Worm (Caenorhabditis elegans) whole organism, L2 larva: ENCODE data around the gene lnp-1.

Source experiments
- C34F6.9 ChIP-seq: fragments of 150-350 bp; optimal IDR thresholded peaks from 2 replicates; lab custom pipeline; 2014; ENCODE audit warnings: missing biosample characterization, missing genetic modification characterization
- F13H6.1 ChIP-seq: sonication (generic microtip); optimal IDR thresholded peaks from 2 replicates; lab custom pipeline; 2016; ENCODE audit warnings: missing genetic modification characterization, missing compliant biosample characterization
- R02D3.7 ChIP-seq: fragments of 150-350 bp; optimal IDR thresholded peaks from 2 replicates; lab custom pipeline; 2014; ENCODE audit warnings: missing biosample characterization, missing genetic modification characterization
- ZK546.5 ChIP-seq: sonication (generic microtip); optimal IDR thresholded peaks from 2 replicates; lab custom pipeline; 2017; ENCODE audit warnings: missing biosample characterization, missing genetic modification characterization
- alr-1 ChIP-seq: fragments of 150-350 bp; optimal IDR thresholded peaks from 2 replicates; lab custom pipeline; 2014; ENCODE audit warnings: missing biosample characterization, missing genetic modification characterization
- aly-2 ChIP-seq: fragments of 150-350 bp; optimal IDR thresholded peaks from 2 replicates; lab custom pipeline; 2014; ENCODE audit warnings: missing biosample characterization, missing genetic modification characterization
- ceh-82 ChIP-seq: fragments of 150-350 bp; optimal IDR thresholded peaks from 2 replicates; lab custom pipeline; 2014; ENCODE audit warnings: missing biosample characterization, missing genetic modification characterization
- egl-27 ChIP-seq: sonication (generic microtip); optimal IDR thresholded peaks from 3 replicates; lab custom pipeline; 2017; ENCODE audit warnings: missing biosample characterization, missing genetic modification reagents, missing genetic modification characterization
- elt-1 ChIP-seq: fragments of 150-350 bp; optimal IDR thresholded peaks from 2 replicates; lab custom pipeline; 2014; ENCODE audit warnings: missing biosample characterization, missing genetic modification characterization
- fos-1 ChIP-seq: fragments of 150-350 bp; optimal IDR thresholded peaks from 2 replicates; lab custom pipeline; 2014; ENCODE audit warnings: missing biosample characterization, missing genetic modification characterization
- gmeb-1 ChIP-seq: fragments of 150-350 bp; optimal IDR thresholded peaks from 2 replicates; lab custom pipeline; 2014; ENCODE audit warnings: missing biosample characterization, missing genetic modification characterization
- lin-11 ChIP-seq: fragments of 150-350 bp; sonication (generic microtip); optimal IDR thresholded peaks from 2 replicates; lab custom pipeline; 2014; ENCODE audit warnings: missing biosample characterization, missing genetic modification characterization, inconsistent platforms, mixed read lengths
- lin-13 ChIP-seq: fragments of 150-350 bp; optimal IDR thresholded peaks from 2 replicates; lab custom pipeline; 2014; ENCODE audit warnings: missing biosample characterization, missing genetic modification reagents, missing genetic modification characterization
- lsy-2 ChIP-seq, 2 experiments: fragments of 150-350 bp in 1 of 2; sonication (generic microtip) in 1 of 2; optimal IDR thresholded peaks; 2 replicates each; lab custom pipeline; 2014 to 2017; ENCODE audit warnings: missing biosample characterization in 2 of 2, missing genetic modification characterization in 2 of 2
- mab-5 ChIP-seq: fragments of 150-350 bp; optimal IDR thresholded peaks from 2 replicates; lab custom pipeline; 2014; ENCODE audit warnings: missing biosample characterization, missing genetic modification characterization
- mdl-1 ChIP-seq, 2 experiments: fragments of 150-350 bp in 1 of 2; sonication (generic microtip) in 1 of 2; optimal IDR thresholded peaks; 2 replicates each; lab custom pipeline; 2017; ENCODE audit warnings: missing biosample characterization in 2 of 2, missing genetic modification characterization in 2 of 2
- nhr-10 ChIP-seq: sonication (generic microtip); optimal IDR thresholded peaks from 2 replicates; lab custom pipeline; 2017; ENCODE audit warnings: missing biosample characterization, missing genetic modification characterization
- nhr-11 ChIP-seq: fragments of 150-350 bp; optimal IDR thresholded peaks from 2 replicates; lab custom pipeline; 2014; ENCODE audit warnings: missing biosample characterization, missing genetic modification characterization
- nhr-129 ChIP-seq: fragments of 150-350 bp; optimal IDR thresholded peaks from 2 replicates; lab custom pipeline; 2014; ENCODE audit warnings: missing biosample characterization, missing genetic modification characterization
- nhr-21 ChIP-seq: fragments of 150-350 bp; optimal IDR thresholded peaks from 2 replicates; lab custom pipeline; 2014; ENCODE audit warnings: missing biosample characterization, missing genetic modification characterization
- nhr-23 ChIP-seq: fragments of 150-350 bp; optimal IDR thresholded peaks from 2 replicates; lab custom pipeline; 2014; ENCODE audit warnings: missing biosample characterization, missing genetic modification reagents, missing genetic modification characterization
- nhr-237 ChIP-seq: fragments of 150-350 bp; optimal IDR thresholded peaks from 2 replicates; lab custom pipeline; 2014; ENCODE audit warnings: missing biosample characterization, missing genetic modification characterization
- peb-1 ChIP-seq: fragments of 150-350 bp; optimal IDR thresholded peaks from 2 replicates; lab custom pipeline; 2014; ENCODE audit warnings: missing biosample characterization, missing genetic modification characterization
- sem-4 ChIP-seq: fragments of 150-350 bp; optimal IDR thresholded peaks from 2 replicates; lab custom pipeline; 2014; ENCODE audit warnings: missing biosample characterization, missing genetic modification reagents, missing genetic modification characterization
- sma-9 ChIP-seq, 2 experiments: fragments of 150-350 bp in 1 of 2; sonication (generic microtip) in 1 of 2; optimal IDR thresholded peaks; 2 replicates each; lab custom pipeline; 2014 to 2016; ENCODE audit warnings: missing genetic modification characterization in 2 of 2, mild to moderate bottlenecking in 1 of 2, missing biosample characterization in 1 of 2, missing compliant biosample characterization in 1 of 2, missing genetic modification reagents in 1 of 2, moderate library complexity in 1 of 2
- snpc-4 ChIP-seq: fragments of 150-350 bp; optimal IDR thresholded peaks from 2 replicates; lab custom pipeline; 2014; ENCODE audit warnings: missing biosample characterization, missing genetic modification characterization
- unc-39 ChIP-seq: fragments of 150-350 bp; optimal IDR thresholded peaks from 2 replicates; lab custom pipeline; 2014; ENCODE audit warnings: missing biosample characterization, missing genetic modification characterization
- unc-55 ChIP-seq: fragments of 150-350 bp; sonication (generic microtip); optimal IDR thresholded peaks from 3 replicates; lab custom pipeline; 2014; ENCODE audit warnings: missing biosample characterization, missing genetic modification reagents, missing genetic modification characterization
- unc-62 ChIP-seq: fragments of 150-350 bp; optimal IDR thresholded peaks from 2 replicates; lab custom pipeline; 2014; ENCODE audit warnings: missing biosample characterization, missing genetic modification reagents, missing genetic modification characterization
- zag-1 ChIP-seq: fragments of 150-350 bp; optimal IDR thresholded peaks from 2 replicates; lab custom pipeline; 2014; ENCODE audit warnings: missing biosample characterization, missing genetic modification characterization
- ztf-1 ChIP-seq: fragments of 200-800 bp; sonication (Bioruptor generic); conservative IDR thresholded peaks from 2 replicates; pipeline ENCODE4 v1.3.6; 2022; ENCODE audit warnings: missing genetic modification characterization, missing compliant biosample characterization
- ztf-11 ChIP-seq: sonication (generic microtip); optimal IDR thresholded peaks from 2 replicates; lab custom pipeline; 2017; ENCODE audit warnings: missing biosample characterization, missing genetic modification characterization
- ztf-4 ChIP-seq: fragments of 150-350 bp; optimal IDR thresholded peaks from 2 replicates; lab custom pipeline; 2014; ENCODE audit warnings: missing biosample characterization, missing genetic modification characterization

lnp-1 gene

ce11 chrX:4620019-4620418, 31.5 kb downstream of the lnp-1 start:
- TF ChIP-seq sem-4 (no peak), ztf-4 (no peak), lin-11 (tag; lab: Kevin White, UChicago) (peak; percentile 31), zag-1 (tag; lab: Kevin White, UChicago) (peak; percentile 58), unc-55 (GFP tag; lab: Kevin White, UChicago) (peak; percentile 33)

ce11 chrX:4622024-4622423, 33.5 kb downstream of the lnp-1 start, which contains the start of gene C46C11.3:
TSS of gene C46C11.3 (plus strand) at chrX:4622324.
- TF ChIP-seq alr-1: no peak
- no peak for TF ChIP-seq ceh-82 (tag; lab: Kevin White, UChicago)
- TF ChIP-seq ztf-4: no peak
- TF ChIP-seq ztf-11 (tag; lab: Kevin White, UChicago): no peak
- TF ChIP-seq gmeb-1: no peak
- TF ChIP-seq elt-1 (tag; lab: Kevin White, UChicago): no peak
- TF ChIP-seq nhr-237: no peak
- no peak for TF ChIP-seq egl-27 (tag; lab: Kevin White, UChicago)
- no peak for TF ChIP-seq aly-2 (tag; lab: Kevin White, UChicago)

DNA sequence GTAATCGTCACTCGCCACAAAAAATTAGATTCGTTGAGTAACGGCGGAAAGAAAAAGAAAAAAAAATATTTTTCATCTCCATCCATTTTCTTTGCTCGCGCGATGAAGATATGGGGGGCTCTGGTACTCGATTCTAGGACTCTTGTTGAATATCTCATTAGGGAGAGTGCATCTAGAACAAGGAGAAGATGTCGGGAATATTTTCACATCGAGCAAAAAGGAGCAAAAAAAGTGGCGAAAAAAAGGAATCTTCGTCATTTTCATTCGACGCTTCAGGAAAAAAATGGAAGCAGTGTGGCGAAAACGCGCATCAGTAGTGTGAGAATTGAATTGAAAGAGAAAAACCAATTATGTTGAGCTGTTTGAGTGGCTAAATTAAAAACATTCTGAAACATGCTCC, 35.1 kb downstream of the lnp-1 start:
- TF ChIP-seq nhr-10 (tag; lab: Kevin White, UChicago): no peak
- no peak for TF ChIP-seq C34F6.9 (tag; lab: Kevin White, UChicago)
- TF ChIP-seq nhr-237: no peak
- TF ChIP-seq fos-1 (tag; lab: Kevin White, UChicago): no peak
- TF ChIP-seq lin-13 (GFP tag; lab: Kevin White, UChicago): no peak
- TF ChIP-seq peb-1 (tag; lab: Kevin White, UChicago): no peak
- TF ChIP-seq R02D3.7 (tag; lab: Kevin White, UChicago): no peak
- no peak for TF ChIP-seq nhr-11 (tag; lab: Kevin White, UChicago)
- no peak for TF ChIP-seq F13H6.1 (tag; lab: Kevin White, UChicago)
- TF ChIP-seq ztf-11 (tag; lab: Kevin White, UChicago): no peak
- TF ChIP-seq nhr-23 (tag; lab: Kevin White, UChicago): no peak

DNA sequence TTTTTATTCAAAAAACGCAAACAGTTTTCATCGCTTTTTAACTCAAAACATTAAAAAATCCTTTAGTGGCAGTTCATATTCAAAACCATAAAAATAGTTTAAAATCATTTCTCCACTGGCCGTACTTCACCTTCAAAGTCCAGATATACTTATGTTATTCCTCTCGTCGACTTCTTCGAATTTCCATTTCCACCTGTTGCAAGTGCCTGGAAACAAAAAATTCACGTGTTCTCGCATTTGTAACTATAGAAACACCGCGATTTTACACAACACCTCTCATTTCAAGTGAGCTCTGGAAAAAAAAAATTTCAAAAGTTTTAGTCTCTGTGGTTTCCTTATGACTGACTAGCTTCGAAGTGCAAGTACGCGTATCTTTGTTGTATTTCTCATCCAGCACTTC, 36.5 kb downstream of the lnp-1 start:
- no peak for TF ChIP-seq unc-39 (tag; lab: Kevin White, UChicago)
- TF ChIP-seq R02D3.7 (tag; lab: Kevin White, UChicago): no peak
- TF ChIP-seq nhr-11 (tag; lab: Kevin White, UChicago): no peak
- no peak for TF ChIP-seq mdl-1 (tag; optimal IDR thresholded peaks at IDR 0.05; lab: Kevin White, UChicago)
- TF ChIP-seq nhr-237: no peak
- no peak for TF ChIP-seq ztf-1 (GFP tag; lab: Robert Waterston, UW)
- no peak for TF ChIP-seq mab-5 (tag; lab: Kevin White, UChicago)
- no peak for TF ChIP-seq nhr-10 (tag; lab: Kevin White, UChicago)
- TF ChIP-seq nhr-129 (tag; lab: Kevin White, UChicago): no peak
- TF ChIP-seq sma-9 (GFP tag; optimal IDR thresholded peaks at IDR 0.05; lab: Kevin White, UChicago): no peak
- no peak for TF ChIP-seq sma-9 (tag; optimal IDR thresholded peaks at IDR 0.05; lab: Kevin White, UChicago)
- TF ChIP-seq lin-13 (GFP tag; lab: Kevin White, UChicago): no peak
- TF ChIP-seq alr-1: no peak

ce11 chrX:4626891-4627290, 38.3 kb downstream of the lnp-1 start:
- TF ChIP-seq ztf-4 (no peak), nhr-21 (tag; lab: Kevin White, UChicago) (no peak), lsy-2 (tag; optimal IDR thresholded peaks at IDR 0.05; lab: Kevin White, UChicago) (no peak), nhr-11 (tag; lab: Kevin White, UChicago) (no peak), snpc-4 (tag; lab: Kevin White, UChicago) (no peak), elt-1 (tag; lab: Kevin White, UChicago) (no peak), mab-5 (tag; lab: Kevin White, UChicago) (no peak), unc-62 (GFP tag; lab: Kevin White, UChicago) (no peak), nhr-23 (tag; lab: Kevin White, UChicago) (no peak), ZK546.5 (tag; lab: Kevin White, UChicago) (no peak), gmeb-1 (no peak), lin-11 (tag; lab: Kevin White, UChicago) (no peak), unc-55 (GFP tag; lab: Kevin White, UChicago) (no peak)
